Worm (Caenorhabditis elegans) whole organism, midembryonic: ENCODE data around the gene W05H9.2.

Source experiments
- T22C8.4 ChIP-seq: fragments of 200-800 bp; sonication (Bioruptor generic); IDR thresholded peaks from 2 replicates; pipeline ENCODE4 v1.3.6; 2022; ENCODE audit warnings: missing genetic modification characterization, missing compliant biosample characterization
- cog-1 ChIP-seq: sonication (generic microtip); optimal IDR thresholded peaks from 2 replicates; lab custom pipeline; 2016; ENCODE audit warnings: missing genetic modification characterization, missing compliant biosample characterization
- flt-1 ChIP-seq: fragments of 200-800 bp; sonication (Bioruptor generic); IDR thresholded peaks from 2 replicates; pipeline ENCODE4 v1.3.6; 2022; ENCODE audit warnings: missing genetic modification characterization, missing compliant biosample characterization
- klf-2 ChIP-seq: fragments of 200-800 bp; sonication (Bioruptor generic); conservative IDR thresholded peaks from 2 replicates; pipeline ENCODE4 v1.3.6; 2022; ENCODE audit warnings: missing genetic modification reagents, missing genetic modification characterization, missing compliant biosample characterization
- med-1 ChIP-seq: sonication (generic microtip); optimal IDR thresholded peaks from 2 replicates; lab custom pipeline; 2017; ENCODE audit warnings: missing genetic modification characterization, mild to moderate bottlenecking, missing compliant biosample characterization, antibody characterized with exemption, missing genetic modification reagents; ENCODE audit not compliant: insufficient read depth
- ref-1 ChIP-seq: fragments of 200-800 bp; sonication (Bioruptor generic); conservative IDR thresholded peaks from 2 replicates; pipeline ENCODE4 v1.3.6; 2022; ENCODE audit warnings: missing genetic modification reagents, missing genetic modification characterization, missing compliant biosample characterization
- tab-1 ChIP-seq: fragments of 200-800 bp; sonication (Bioruptor generic); IDR thresholded peaks from 2 replicates; pipeline ENCODE4 v1.3.6; 2022; ENCODE audit warnings: missing genetic modification characterization, missing compliant biosample characterization
- ztf-23 ChIP-seq: fragments of 200-800 bp; sonication (Bioruptor generic); IDR thresholded peaks from 2 replicates; pipeline ENCODE4 v1.3.6; 2022; ENCODE audit warnings: missing genetic modification reagents, missing genetic modification characterization, missing compliant biosample characterization
- ztf-29 ChIP-seq: fragments of 200-800 bp; sonication (Bioruptor generic); IDR thresholded peaks from 2 replicates; pipeline ENCODE4 v1.3.6; 2022; ENCODE audit warnings: missing genetic modification reagents, missing genetic modification characterization, missing compliant biosample characterization

ce11 chrX:6318803-6319202, 52.0 kb downstream of the W05H9.2 start:
- no peak for TF ChIP-seq ref-1 (GFP tag; lab: Robert Waterston, UW)
- TF ChIP-seq cog-1 (tag; lab: Kevin White, UChicago), result no peak
- TF ChIP-seq klf-2 (GFP tag; lab: Robert Waterston, UW), result no peak
- no peak for TF ChIP-seq tab-1 (GFP tag; lab: Robert Waterston, UW)
- no peak for TF ChIP-seq med-1 (GFP tag; lab: Kevin White, UChicago)
- TF ChIP-seq ztf-23 (GFP tag; lab: Robert Waterston, UW), result no peak
- TF ChIP-seq T22C8.4, result no peak
- no peak for TF ChIP-seq ztf-29
- TF ChIP-seq flt-1 (GFP tag; lab: Robert Waterston, UW), result no peak
